In genomic region chrIII:5318610-5319009, ce11 we compare ENCODE assay signal across 1 worm cellular context.
TF ChIP-seq lines count a peak whose summit lies in the region.

No protein-coding gene starts in this region.

TF ChIP-seq in whole organism, L1 larva, 84 proteins besides CTCF, POLR2A, EP300 and RAD21 (continued from another document):
- no peak for TF ChIP-seq efl-1 (optimal IDR thresholded peaks at IDR 0.05; lab: Kevin White, UChicago)
- peak in 1 of 2 experiments; percentile 94 for TF ChIP-seq efl-1 (GFP tag; optimal IDR thresholded peaks at IDR 0.05 in 1 of 2; lab: Kevin White, UChicago)
- TF ChIP-seq ces-1 (GFP tag; optimal IDR thresholded peaks at IDR 0.05; lab: Kevin White, UChicago), result no peak
- TF ChIP-seq fkh-8 (tag; optimal IDR thresholded peaks at IDR 0.05; lab: Kevin White, UChicago), result no peak
- TF ChIP-seq alr-1 (tag; optimal IDR thresholded peaks at IDR 0.05; lab: Kevin White, UChicago; ENCODE audit: borderline replicate concordance), result no peak
- TF ChIP-seq C16A3.4 (tag; optimal IDR thresholded peaks at IDR 0.05; lab: Kevin White, UChicago), result no peak
- no peak for TF ChIP-seq F16B12.6 (tag; optimal IDR thresholded peaks at IDR 0.05; lab: Kevin White, UChicago)
- no peak for TF ChIP-seq lin-39 (tag; optimal IDR thresholded peaks at IDR 0.05; lab: Kevin White, UChicago)
